Worm (Caenorhabditis elegans): ENCODE data around the gene F21D9.4.

- TF ChIP-seq aly-2 (tag; optimal IDR thresholded peaks at IDR 0.05): no peak
- no peak for TF ChIP-seq mep-1 (tag; optimal IDR thresholded peaks at IDR 0.05)
- no peak for TF ChIP-seq ama-1 (optimal IDR thresholded peaks at IDR 0.05)
- no peak for TF ChIP-seq ztf-11 (tag; optimal IDR thresholded peaks at IDR 0.05)
- no peak for TF ChIP-seq Y48G9A.11 (GFP tag; IDR thresholded peaks at IDR 0.05)
- TF ChIP-seq nhr-237 (tag; optimal IDR thresholded peaks at IDR 0.05): no peak
- no peak for TF ChIP-seq gei-8 (GFP tag; optimal IDR thresholded peaks at IDR 0.05)
- no peak for TF ChIP-seq dmd-9 (GFP tag; IDR thresholded peaks at IDR 0.05)
- TF ChIP-seq daf-12 (tag; optimal IDR thresholded peaks at IDR 0.05): no peak
- TF ChIP-seq unc-130 (GFP tag; optimal IDR thresholded peaks at IDR 0.05): no peak
- TF ChIP-seq lsy-2 (tag; optimal IDR thresholded peaks at IDR 0.05): no peak
- TF ChIP-seq unc-39 (tag; optimal IDR thresholded peaks at IDR 0.05): no peak
Measured at ce11 chrV:19296723-19297122, 43.1 kb downstream of the F21D9.4 start, which contains the start of gene F55C9.6.
